Worm (Caenorhabditis elegans) whole organism, L3 larva: ENCODE measurements around the gene Y116A8C.24.

Experiments
- ceh-16 ChIP-seq: sonication (generic microtip); optimal IDR thresholded peaks from 2 replicates; lab custom pipeline; 2017; ENCODE audit warnings: missing biosample characterization, missing genetic modification characterization
- egl-27 ChIP-seq: sonication (generic microtip); optimal IDR thresholded peaks from 4 replicates; lab custom pipeline; 2017; ENCODE audit warnings: missing biosample characterization, missing genetic modification reagents, missing genetic modification characterization
- fkh-10 ChIP-seq: sonication (generic microtip); optimal IDR thresholded peaks from 2 replicates; lab custom pipeline; 2017; ENCODE audit warnings: missing biosample characterization, missing genetic modification reagents, missing genetic modification characterization
- fkh-2 ChIP-seq: fragments of 150-350 bp; optimal IDR thresholded peaks from 2 replicates; lab custom pipeline; 2014; ENCODE audit warnings: missing biosample characterization, missing genetic modification reagents, missing genetic modification characterization
- nhr-23 ChIP-seq: fragments of 150-350 bp; optimal IDR thresholded peaks from 2 replicates; lab custom pipeline; 2014; ENCODE audit warnings: missing biosample characterization, missing genetic modification reagents, missing genetic modification characterization
- nhr-43 ChIP-seq: sonication (generic microtip); optimal IDR thresholded peaks from 2 replicates; lab custom pipeline; 2016; ENCODE audit warnings: mild to moderate bottlenecking, missing genetic modification characterization, missing compliant biosample characterization; ENCODE audit not compliant: poor library complexity, severe bottlenecking
- pqm-1 ChIP-seq: fragments of 150-350 bp; optimal IDR thresholded peaks from 2 replicates; lab custom pipeline; 2017; ENCODE audit warnings: missing biosample characterization, missing genetic modification characterization, inconsistent platforms
- unc-62 ChIP-seq: fragments of 150-350 bp; sonication (generic microtip); optimal IDR thresholded peaks from 4 replicates; lab custom pipeline; 2014; ENCODE audit warnings: missing biosample characterization, missing genetic modification reagents, missing genetic modification characterization
- ztf-11 ChIP-seq: fragments of 150-350 bp; optimal IDR thresholded peaks from 2 replicates; lab custom pipeline; 2014; ENCODE audit warnings: missing biosample characterization, missing genetic modification characterization

DNA sequence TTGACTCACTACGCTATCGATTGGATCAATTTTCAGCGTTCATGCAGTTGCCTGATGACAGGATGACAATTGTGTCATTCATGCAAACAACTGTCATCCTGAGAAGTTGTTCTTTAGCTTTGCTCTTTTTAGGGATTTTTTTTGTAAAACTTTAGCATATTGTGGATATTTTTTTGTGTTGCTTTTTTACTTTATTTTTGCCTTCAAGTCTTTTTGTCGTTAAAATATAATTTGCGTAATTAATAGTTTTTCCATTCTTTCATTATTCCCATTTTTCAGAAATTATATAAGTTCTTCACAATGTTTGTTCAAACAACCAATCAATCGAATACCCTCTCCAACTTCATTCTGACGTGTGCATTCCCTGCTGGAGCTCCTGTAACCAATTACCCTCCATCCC is 30.1 kb downstream of the Y116A8C.24 start, which contains the start of gene Y116A8C.20:
- no peak for TF ChIP-seq pqm-1
- TF ChIP-seq fkh-10 (GFP tag; lab: Kevin White, UChicago): no peak
- no peak for TF ChIP-seq nhr-43 (tag; lab: Kevin White, UChicago)
- TF ChIP-seq nhr-23 (tag; lab: Kevin White, UChicago): no peak
- TF ChIP-seq egl-27: no peak
- no peak for TF ChIP-seq ztf-11 (tag; lab: Kevin White, UChicago)
- TF ChIP-seq fkh-2 (tag; lab: Kevin White, UChicago): no peak
- TF ChIP-seq unc-62 (GFP tag; lab: Kevin White, UChicago): no peak
- TF ChIP-seq ceh-16 (tag; lab: Kevin White, UChicago): no peak
